Worm (Caenorhabditis elegans) whole organism, late embryonic: ENCODE measurements around the gene pola-1.

Source experiments
- C08G9.2 ChIP-seq: sonication (generic microtip); optimal IDR thresholded peaks from 2 replicates; lab custom pipeline; 2016; ENCODE audit warnings: mild to moderate bottlenecking, missing genetic modification characterization, moderate library complexity, missing compliant biosample characterization
- F13H6.1 ChIP-seq: sonication (generic microtip); optimal IDR thresholded peaks from 2 replicates; lab custom pipeline; 2016; ENCODE audit warnings: missing genetic modification characterization, missing compliant biosample characterization
- ama-1 ChIP-seq: fragments of 150-350 bp; optimal IDR thresholded peaks from 2 replicates; lab custom pipeline; 2014
- ceh-31 ChIP-seq: sonication (generic microtip); optimal IDR thresholded peaks from 2 replicates; lab custom pipeline; 2016; ENCODE audit warnings: missing genetic modification characterization, missing compliant biosample characterization
- ceh-6 ChIP-seq: fragments of 200-800 bp; sonication (Bioruptor generic); optimal IDR thresholded peaks from 2 replicates; lab custom pipeline; 2018; ENCODE audit warnings: mild to moderate bottlenecking, missing genetic modification characterization, missing compliant biosample characterization
- che-1 ChIP-seq: sonication (generic microtip); optimal IDR thresholded peaks from 2 replicates; lab custom pipeline; 2016; ENCODE audit warnings: mild to moderate bottlenecking, missing genetic modification characterization, missing compliant biosample characterization
- fkh-10 ChIP-seq: fragments of 150-350 bp; optimal IDR thresholded peaks from 2 replicates; lab custom pipeline; 2014; ENCODE audit warnings: missing biosample characterization, missing genetic modification reagents, missing genetic modification characterization
- fkh-6 ChIP-seq: sonication (generic microtip); optimal IDR thresholded peaks from 2 replicates; lab custom pipeline; 2016; ENCODE audit warnings: missing genetic modification characterization, missing compliant biosample characterization
- gmeb-2 ChIP-seq: sonication (generic microtip); optimal IDR thresholded peaks from 2 replicates; lab custom pipeline; 2016; ENCODE audit warnings: missing genetic modification characterization, inconsistent platforms, missing compliant biosample characterization
- hlh-15 ChIP-seq: sonication (generic microtip); optimal IDR thresholded peaks from 2 replicates; lab custom pipeline; 2016; ENCODE audit warnings: missing genetic modification characterization, missing compliant biosample characterization
- pha-4 ChIP-seq: fragments of 150-350 bp; optimal IDR thresholded peaks from 2 replicates; lab custom pipeline; 2018; ENCODE audit warnings: missing biosample characterization, missing genetic modification reagents, missing genetic modification characterization
- ztf-16 ChIP-seq: sonication (generic microtip); optimal IDR thresholded peaks from 2 replicates; lab custom pipeline; 2017; ENCODE audit warnings: missing genetic modification characterization, missing compliant biosample characterization

DNA sequence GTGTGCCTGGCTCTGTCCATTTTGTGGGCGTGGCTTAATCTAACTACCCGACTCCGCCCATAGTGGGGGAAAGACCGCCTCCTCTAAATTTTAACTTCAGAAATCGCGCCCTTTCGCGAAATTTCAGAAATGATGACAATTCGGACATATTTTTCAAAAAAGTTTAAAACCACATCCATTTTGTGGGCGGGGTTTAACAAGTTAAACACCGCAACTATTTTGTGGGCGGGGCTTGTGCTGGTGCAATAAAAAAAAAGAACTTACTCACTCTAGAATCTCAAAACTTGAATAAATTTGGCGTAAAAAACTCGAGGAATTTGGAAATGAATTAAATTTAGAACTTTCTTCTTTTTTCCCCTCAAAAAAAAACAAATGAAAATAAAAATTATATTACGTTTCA is 28.3 kb downstream of the pola-1 start:
- TF ChIP-seq che-1 (tag; lab: Kevin White, UChicago), result no peak
- TF ChIP-seq F13H6.1, result no peak
- no peak for TF ChIP-seq ztf-16 (tag; lab: Kevin White, UChicago)
- no peak for TF ChIP-seq ceh-31 (tag; lab: Kevin White, UChicago)
- no peak for TF ChIP-seq pha-4 (tag; lab: Kevin White, UChicago)
- TF ChIP-seq fkh-6, result no peak
- TF ChIP-seq ceh-6 (GFP tag; lab: Kevin White, UChicago), result no peak
- no peak for TF ChIP-seq C08G9.2 (tag; lab: Kevin White, UChicago)
- TF ChIP-seq ama-1 (lab: Kevin White, UChicago), result no peak
- TF ChIP-seq gmeb-2, result no peak
- TF ChIP-seq fkh-10, result no peak
- no peak for TF ChIP-seq hlh-15 (tag; lab: Kevin White, UChicago)
